Fruit fly (Drosophila melanogaster): Measurements from ENCODE around the gene CG13711.

CG13711 gene

DNA sequence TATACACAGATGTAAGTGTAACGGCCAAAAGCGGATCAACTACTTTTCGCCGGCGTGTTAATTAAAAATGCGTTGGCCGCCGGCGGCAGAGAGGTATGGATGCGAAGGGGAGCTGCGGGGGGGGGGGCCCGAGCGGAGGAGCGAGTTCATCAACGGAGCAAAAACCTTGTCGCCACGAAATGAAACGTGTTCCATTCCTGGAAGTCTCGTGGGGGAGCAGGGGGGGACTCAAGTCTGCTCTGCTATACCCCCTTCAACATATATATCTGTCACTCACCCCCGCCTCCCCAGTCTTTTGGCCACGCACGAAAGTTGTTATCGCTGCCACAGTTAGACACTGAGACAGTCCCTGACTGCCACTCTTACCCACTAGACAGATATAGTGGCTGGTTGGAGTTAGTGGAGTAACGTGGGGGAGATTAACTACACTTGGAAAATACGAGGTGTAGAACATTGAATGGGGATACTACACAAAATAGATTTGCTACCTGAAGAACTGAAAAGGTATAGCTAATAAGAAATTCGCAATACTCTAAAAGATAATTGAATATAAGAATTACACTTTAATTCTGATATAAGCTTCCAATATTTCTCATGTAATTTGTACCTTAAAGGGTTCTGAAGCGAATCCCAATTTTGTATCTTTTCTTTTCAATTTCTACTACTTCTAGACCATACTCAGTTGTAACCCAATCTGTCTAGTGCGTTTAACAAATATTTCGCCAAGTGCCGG is 10.4 kb upstream of the CG13711 start (continued):
- TF ChIP-seq al (GFP tag; IDR thresholded peaks at IDR 0.05) (no peak), CG7987 (GFP tag; optimal IDR thresholded peaks at IDR 0.05) (no peak), CG11398 (GFP tag; optimal IDR thresholded peaks at IDR 0.05) (no peak), sc (optimal IDR thresholded peaks at IDR 0.05) (no peak), sc (GFP tag; optimal IDR thresholded peaks at IDR 0.05) (no peak), Eip74EF (GFP tag; optimal IDR thresholded peaks at IDR 0.05) (no peak), CG10979 (tag; optimal IDR thresholded peaks at IDR 0.05) (peak; percentile 4), grau (tag; optimal IDR thresholded peaks at IDR 0.05) (no peak), CG15269 (tag; optimal IDR thresholded peaks at IDR 0.05) (peak; percentile 67), luna (GFP tag; optimal IDR thresholded peaks at IDR 0.05) (no peak), Antp (GFP tag; optimal IDR thresholded peaks at IDR 0.05) (no peak), CG8388 (GFP tag; optimal IDR thresholded peaks at IDR 0.05) (no peak), Opbp (GFP tag; IDR thresholded peaks at IDR 0.05; ENCODE audit: partially characterized antibody) (no peak), slbo (GFP tag; IDR thresholded peaks at IDR 0.05) (no peak), CG7745 (tag; optimal IDR thresholded peaks at IDR 0.05) (no peak), dmrt11E (tag; optimal IDR thresholded peaks at IDR 0.05) (no peak), CG6272 (GFP tag; IDR thresholded peaks at IDR 0.05) (0 out of 2 replicates have a peak, but pooled peaks have one; percentile 14), CG4360 (GFP tag; IDR thresholded peaks at IDR 0.05) (no peak), CG16815 (GFP tag; optimal IDR thresholded peaks at IDR 0.05) (no peak), p53 (GFP tag; optimal IDR thresholded peaks at IDR 0.05) (no peak), sens (GFP tag) (peak; percentile 84), trem (tag; optimal IDR thresholded peaks at IDR 0.05) (no peak), abd-A (tag; optimal IDR thresholded peaks at IDR 0.05) (no peak), Tbp (GFP tag; optimal IDR thresholded peaks at IDR 0.05) (no peak), dmrt99B (tag; optimal IDR thresholded peaks at IDR 0.05) (peak; percentile 16), Mrtf (GFP tag; IDR thresholded peaks at IDR 0.05) (no peak), row (GFP tag; IDR thresholded peaks at IDR 0.05) (peak; percentile 19; the same call in 1 of the 3 replicates), CG12769 (tag; optimal IDR thresholded peaks at IDR 0.05) (peak; percentile 83), CG11085 (GFP tag; IDR thresholded peaks at IDR 0.05) (no peak), nmo (GFP tag; optimal IDR thresholded peaks at IDR 0.05) (no peak), Max (GFP tag; optimal IDR thresholded peaks at IDR 0.05) (no peak), ap (GFP tag; IDR thresholded peaks at IDR 0.05) (no peak), Fer1 (GFP tag; optimal IDR thresholded peaks at IDR 0.05) (no peak), scrt (GFP tag; optimal IDR thresholded peaks at IDR 0.05) (no peak), kay (GFP tag; optimal IDR thresholded peaks at IDR 0.05) (no peak), CG43689 (GFP tag; IDR thresholded peaks at IDR 0.05) (no peak), Lhr (GFP tag; optimal IDR thresholded peaks at IDR 0.05) (no peak), Hr3 (GFP tag; optimal IDR thresholded peaks at IDR 0.05) (no peak), PHDP (tag; optimal IDR thresholded peaks at IDR 0.05) (no peak), sqz (GFP tag; optimal IDR thresholded peaks at IDR 0.05) (no peak), jumu (GFP tag; optimal IDR thresholded peaks at IDR 0.05) (no peak), CHES-1-like (GFP tag; optimal IDR thresholded peaks at IDR 0.05) (no peak), gfzf (GFP tag; optimal IDR thresholded peaks at IDR 0.05) (no peak), CG33213 (GFP tag; optimal IDR thresholded peaks at IDR 0.05) (no peak), ewg (GFP tag; optimal IDR thresholded peaks at IDR 0.05) (no peak), CG6689 (GFP tag; IDR thresholded peaks at IDR 0.05) (no peak), tio (GFP tag; optimal IDR thresholded peaks at IDR 0.05) (no peak), Dip2 (GFP tag; IDR thresholded peaks at IDR 0.05) (no peak), CG12391 (tag; optimal IDR thresholded peaks at IDR 0.05) (no peak), E2f1 (GFP tag; IDR thresholded peaks at IDR 0.05) (no peak), CG11695 (GFP tag; IDR thresholded peaks at IDR 0.05) (no peak)
